Fruit fly (Drosophila melanogaster) whole organism, pupa: ENCODE results near the gene CG33934.

Experiments
- CG13204 ChIP-seq: fragments of 200-800 bp; sonication (Bioruptor generic); optimal IDR thresholded peaks from 2 replicates; lab custom pipeline; 2018; ENCODE audit warnings: missing biosample characterization, mild to moderate bottlenecking, missing genetic modification characterization, moderate library complexity
- CG15710 ChIP-seq: fragments of 200-800 bp; sonication (Bioruptor generic); optimal IDR thresholded peaks from 2 replicates; lab custom pipeline; 2018; ENCODE audit warnings: missing biosample characterization, mild to moderate bottlenecking, missing genetic modification characterization, moderate library complexity
- CG32121 ChIP-seq: fragments of 200-800 bp; sonication (Bioruptor generic); IDR thresholded peaks from 2 replicates; pipeline ENCODE4 v1.3.6; 2022; ENCODE audit warnings: missing biosample characterization, missing genetic modification characterization
- CG8159 ChIP-seq: fragments of 200-800 bp; sonication (Bioruptor generic); optimal IDR thresholded peaks from 3 replicates; lab custom pipeline; 2018; ENCODE audit warnings: missing biosample characterization, mild to moderate bottlenecking, missing genetic modification characterization, moderate library complexity
- CG9948 ChIP-seq: fragments of 200-800 bp; sonication (Bioruptor generic); optimal IDR thresholded peaks from 2 replicates; lab custom pipeline; 2018; ENCODE audit warnings: missing biosample characterization, mild to moderate bottlenecking, missing genetic modification characterization, moderate library complexity
- D1 ChIP-seq: fragments of 200-800 bp; sonication (Bioruptor generic); optimal IDR thresholded peaks from 2 replicates; lab custom pipeline; 2018; ENCODE audit warnings: missing biosample characterization, mild to moderate bottlenecking, missing genetic modification characterization, moderate library complexity
- EcR ChIP-seq: fragments of 200-800 bp; sonication (Bioruptor generic); optimal IDR thresholded peaks from 3 replicates; lab custom pipeline; 2019; ENCODE audit warnings: missing biosample characterization, missing genetic modification characterization, mild to moderate bottlenecking, moderate library complexity, missing genetic modification reagents
- Ets98B ChIP-seq: fragments of 200-800 bp; sonication (Bioruptor generic); IDR thresholded peaks from 2 replicates; pipeline ENCODE4 v1.3.6; 2022; ENCODE audit warnings: missing biosample characterization, missing genetic modification characterization
- Snoo ChIP-seq: fragments of 200-800 bp; sonication (Bioruptor generic); optimal IDR thresholded peaks from 3 replicates; lab custom pipeline; 2017; ENCODE audit warnings: missing biosample characterization, mild to moderate bottlenecking, missing genetic modification characterization, inconsistent platforms
- gl ChIP-seq: fragments of 200-800 bp; sonication (Bioruptor generic); optimal IDR thresholded peaks from 2 replicates; lab custom pipeline; 2018; ENCODE audit warnings: missing biosample characterization, mild to moderate bottlenecking, missing genetic modification characterization

DNA sequence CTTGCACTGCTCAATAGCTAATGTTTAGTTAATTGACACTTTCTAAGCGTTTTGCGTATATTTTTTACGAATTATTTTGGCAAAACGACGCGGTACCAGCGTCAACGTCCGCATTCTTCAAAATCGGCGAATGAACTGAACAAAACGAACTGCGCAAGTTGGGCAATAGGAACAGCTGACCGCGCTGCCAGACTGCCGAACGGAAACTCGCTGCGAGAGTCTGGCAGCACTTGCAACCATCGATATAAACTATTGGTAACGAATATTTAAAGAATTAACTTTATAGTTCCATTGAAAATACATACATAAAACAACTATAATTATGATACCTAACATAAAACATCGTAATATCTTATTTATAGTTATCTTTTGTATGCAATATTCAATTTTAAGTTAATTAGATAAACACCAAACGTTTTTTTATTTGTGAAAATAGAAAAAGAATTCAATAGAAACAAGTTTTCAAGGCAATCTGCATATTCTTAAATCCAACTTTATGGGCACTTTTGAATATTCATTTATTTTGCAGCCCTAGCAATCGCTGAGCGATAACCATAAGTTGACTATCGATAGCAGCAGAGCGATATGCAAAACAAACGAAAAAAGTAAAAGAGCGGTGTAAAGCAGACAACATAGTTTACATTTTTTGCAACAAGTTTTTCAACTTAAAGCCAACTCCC, 34.0 kb upstream of the CG33934 start, which contains the start of the genes Hs6st and MED25:
- TF ChIP-seq EcR (GFP tag; lab: Kevin White, UChicago): no peak
- peak; percentile 5; the same call in 1 of the 2 replicates for TF ChIP-seq Ets98B (GFP tag; lab: Robert Waterston, UW)
- TF ChIP-seq CG13204 (GFP tag; lab: Kevin White, UChicago): no peak
- peak; percentile 13 for TF ChIP-seq CG15710
- TF ChIP-seq CG9948 (tag; lab: Kevin White, UChicago): peak; percentile 40
- TF ChIP-seq D1: no peak
- no peak for TF ChIP-seq gl (tag; lab: Kevin White, UChicago)
- TF ChIP-seq CG8159: peak; percentile 66
- TF ChIP-seq Snoo (tag; lab: Kevin White, UChicago): no peak
- TF ChIP-seq CG32121 (GFP tag; lab: Robert Waterston, UW): no peak; the same call in 1 of the 2 replicates
